Fruit fly (Drosophila melanogaster): ENCODE measurements around the gene Uba4.

DNA sequence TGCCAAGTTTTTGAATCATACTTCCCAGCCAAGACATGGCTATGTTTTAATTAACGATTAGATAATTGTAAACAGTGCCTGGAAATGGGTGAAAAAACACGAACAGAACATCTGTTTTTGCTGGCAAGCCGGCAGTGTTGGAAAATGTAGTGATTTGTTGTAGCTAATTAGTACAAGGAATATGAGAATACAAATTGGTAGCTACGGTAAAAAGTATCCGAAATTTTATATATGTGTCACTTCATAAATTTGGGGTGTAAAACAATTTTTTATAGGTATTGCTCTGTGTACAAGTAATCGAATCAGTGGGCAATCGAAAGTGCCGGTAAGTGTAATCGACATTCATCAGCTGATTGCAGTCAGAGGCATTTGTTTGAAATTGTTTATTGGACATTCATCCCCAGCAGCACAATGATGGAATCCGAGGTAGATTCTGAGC is at the start of gene Uba4, which contains the start of gene mRpL51:
- TF ChIP-seq Lpt (GFP tag; optimal IDR thresholded peaks at IDR 0.05) (no peak), Sox102F (GFP tag; optimal IDR thresholded peaks at IDR 0.05) (no peak), Sox15 (GFP tag; optimal IDR thresholded peaks at IDR 0.05) (no peak), vri (GFP tag; optimal IDR thresholded peaks at IDR 0.05) (peak; percentile 84)
